Fruit fly (Drosophila melanogaster): ENCODE measurements around the gene inaF-D.

DNA sequence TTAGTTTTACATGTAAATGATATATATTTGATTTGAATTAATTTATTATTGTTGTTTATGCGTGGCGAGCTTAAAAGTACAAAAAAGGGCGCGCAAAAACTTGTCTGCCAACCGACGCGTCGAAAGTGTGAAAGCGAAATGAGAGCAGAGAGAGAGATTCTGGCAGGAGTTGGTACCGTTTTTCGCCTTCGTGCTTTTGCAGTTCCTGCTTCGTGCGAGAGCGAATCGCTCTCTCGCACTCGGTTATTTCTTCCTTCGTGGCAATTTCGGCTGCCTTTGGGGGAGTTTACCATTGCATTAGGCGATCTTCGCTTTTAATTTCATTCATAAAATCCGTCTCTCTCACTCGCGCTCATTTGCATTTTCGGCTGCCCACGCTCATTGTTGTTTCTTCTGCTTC, at the start of gene inaF-D:
- TF ChIP-seq Camta (GFP tag; optimal IDR thresholded peaks at IDR 0.05) (no peak), pan (optimal IDR thresholded peaks at IDR 0.05) (no peak), pan (GFP tag; optimal IDR thresholded peaks at IDR 0.05 in 1 of 2, IDR thresholded peaks at IDR 0.05 in 1 of 2) (no peak), gcm2 (GFP tag; optimal IDR thresholded peaks at IDR 0.05) (no peak), Gug (GFP tag; IDR thresholded peaks at IDR 0.05) (no peak), Fer2 (tag; optimal IDR thresholded peaks at IDR 0.05) (no peak), nerfin-1 (tag; optimal IDR thresholded peaks at IDR 0.05) (no peak), YL-1 (GFP tag; optimal IDR thresholded peaks at IDR 0.05) (no peak), ro (GFP tag; IDR thresholded peaks at IDR 0.05) (no peak)

All from whole organism, embryonic.